Worm (Caenorhabditis elegans) whole organism, late embryonic: ENCODE results near the gene nhr-91.

ENCODE experiments used
- K09A11.1 ChIP-seq: sonication (generic microtip); optimal IDR thresholded peaks from 2 replicates; lab custom pipeline; 2017; ENCODE audit warnings: antibody characterized with exemption, mild to moderate bottlenecking, missing genetic modification characterization, missing compliant biosample characterization; ENCODE audit not compliant: insufficient read depth
- gmeb-2 ChIP-seq: sonication (generic microtip); optimal IDR thresholded peaks from 2 replicates; lab custom pipeline; 2016; ENCODE audit warnings: missing genetic modification characterization, inconsistent platforms, missing compliant biosample characterization
- nhr-11 ChIP-seq: fragments of 150-350 bp; optimal IDR thresholded peaks from 2 replicates; lab custom pipeline; 2014; ENCODE audit warnings: missing biosample characterization, missing genetic modification characterization
- odd-2 ChIP-seq: sonication (generic microtip); optimal IDR thresholded peaks from 2 replicates; lab custom pipeline; 2017; ENCODE audit warnings: antibody characterized with exemption, mild to moderate bottlenecking, missing genetic modification characterization, missing compliant biosample characterization
- pha-2 ChIP-seq: sonication (generic microtip); optimal IDR thresholded peaks from 2 replicates; lab custom pipeline; 2017; ENCODE audit warnings: mild to moderate bottlenecking, missing genetic modification characterization, missing compliant biosample characterization
- pha-4 ChIP-seq: fragments of 150-350 bp; optimal IDR thresholded peaks from 2 replicates; lab custom pipeline; 2018; ENCODE audit warnings: missing biosample characterization, missing genetic modification reagents, missing genetic modification characterization
- sox-4 ChIP-seq: sonication (generic microtip); optimal IDR thresholded peaks from 2 replicates; lab custom pipeline; 2017; ENCODE audit warnings: mild to moderate bottlenecking, missing genetic modification characterization, inconsistent platforms, missing compliant biosample characterization
- tbx-2 ChIP-seq: sonication (generic microtip); optimal IDR thresholded peaks from 2 replicates; lab custom pipeline; 2016; ENCODE audit warnings: missing genetic modification characterization, missing compliant biosample characterization

DNA sequence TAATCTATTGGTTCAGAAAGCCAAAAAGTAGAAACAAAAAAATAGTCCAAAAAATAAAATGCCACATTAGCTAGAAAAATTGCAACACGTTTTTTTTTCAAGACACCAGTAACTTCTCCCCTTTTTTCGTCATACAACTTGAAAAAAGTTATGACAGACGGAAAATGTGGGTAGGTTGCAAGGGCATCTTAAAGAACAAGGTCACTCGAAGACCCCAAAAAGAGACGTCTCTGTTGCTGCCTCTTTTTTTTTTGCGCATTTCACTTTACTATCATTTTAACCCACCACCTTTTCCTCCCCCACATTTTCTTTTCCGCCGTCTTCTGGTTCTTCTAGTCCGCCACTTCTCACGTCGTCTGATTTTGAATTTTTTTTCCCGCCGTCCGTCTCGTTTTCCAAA is 2.9 kb downstream of the nhr-91 start:
- TF ChIP-seq pha-4 (no peak), odd-2 (no peak), sox-4 (tag; lab: Kevin White, UChicago) (no peak), tbx-2 (tag; lab: Kevin White, UChicago) (no peak), pha-2 (tag; lab: Kevin White, UChicago) (no peak), nhr-11 (no peak), gmeb-2 (no peak), K09A11.1 (no peak)
